Worm (Caenorhabditis elegans): Measurements from ENCODE around the gene D2023.1.

Gene D2023.1

DNA sequence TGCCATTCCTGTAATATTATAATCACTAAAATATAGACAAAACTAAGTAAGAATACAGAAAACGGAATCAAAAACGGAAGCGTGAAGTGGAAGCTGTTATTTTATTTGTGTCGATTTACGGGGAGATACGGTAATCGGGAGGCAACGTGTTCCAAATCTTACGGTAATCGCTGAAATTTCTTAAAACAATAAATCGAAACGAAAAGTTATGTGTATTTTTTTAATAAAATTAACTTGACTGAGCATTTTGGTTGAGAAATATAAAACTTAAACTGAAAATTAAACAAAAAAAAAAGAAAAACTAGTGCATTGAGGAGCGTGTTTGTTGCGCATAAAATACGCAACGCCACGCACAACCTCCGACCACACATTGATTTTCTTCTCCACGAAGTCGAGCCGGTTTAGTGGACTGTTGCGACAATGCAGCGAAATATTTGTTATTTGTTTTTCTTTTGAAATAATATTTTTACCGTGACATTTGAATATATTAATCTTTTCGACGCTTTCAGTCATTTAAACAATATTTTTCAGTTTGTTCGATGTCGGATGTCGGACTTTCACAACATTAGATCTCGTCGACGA lies 24.9 kb upstream of the D2023.1 start, which contains the start of the genes F55A11.1 and syx-5 (continued):
- TF ChIP-seq unc-130 (tag; optimal IDR thresholded peaks at IDR 0.05), result peak; percentile 67
- TF ChIP-seq nhr-71 (tag; optimal IDR thresholded peaks at IDR 0.05), result peak; percentile 97
- peak; percentile 75 for TF ChIP-seq lin-13 (GFP tag; optimal IDR thresholded peaks at IDR 0.05)
- TF ChIP-seq lin-14 (GFP tag; optimal IDR thresholded peaks at IDR 0.05), result peak; percentile 99
- TF ChIP-seq vab-15 (tag; optimal IDR thresholded peaks at IDR 0.05), result peak; percentile 40
- peak; percentile 81 for TF ChIP-seq snpc-4 (tag; optimal IDR thresholded peaks at IDR 0.05)
- peak; percentile 50 for TF ChIP-seq hpl-2 (GFP tag; optimal IDR thresholded peaks at IDR 0.05)
- peak; percentile 14 for TF ChIP-seq nhr-12 (tag; optimal IDR thresholded peaks at IDR 0.05)
- TF ChIP-seq unc-62 (GFP tag; optimal IDR thresholded peaks at IDR 0.05), result no peak
- TF ChIP-seq C16A3.4 (tag; optimal IDR thresholded peaks at IDR 0.05), result peak; percentile 50
- peak; percentile 50 for TF ChIP-seq nhr-237 (tag; optimal IDR thresholded peaks at IDR 0.05)
- TF ChIP-seq isw-1 (GFP tag; IDR thresholded peaks at IDR 0.05), result peak; percentile 94
- peak; percentile 96 for TF ChIP-seq tbx-2 (tag; optimal IDR thresholded peaks at IDR 0.05)
- TF ChIP-seq ztf-11 (tag; optimal IDR thresholded peaks at IDR 0.05), result peak; percentile 15 to 83
- peak; percentile 98 for TF ChIP-seq nhr-47 (tag; optimal IDR thresholded peaks at IDR 0.05)
- TF ChIP-seq aly-2 (tag; optimal IDR thresholded peaks at IDR 0.05), result peak; percentile 86

DNA sequence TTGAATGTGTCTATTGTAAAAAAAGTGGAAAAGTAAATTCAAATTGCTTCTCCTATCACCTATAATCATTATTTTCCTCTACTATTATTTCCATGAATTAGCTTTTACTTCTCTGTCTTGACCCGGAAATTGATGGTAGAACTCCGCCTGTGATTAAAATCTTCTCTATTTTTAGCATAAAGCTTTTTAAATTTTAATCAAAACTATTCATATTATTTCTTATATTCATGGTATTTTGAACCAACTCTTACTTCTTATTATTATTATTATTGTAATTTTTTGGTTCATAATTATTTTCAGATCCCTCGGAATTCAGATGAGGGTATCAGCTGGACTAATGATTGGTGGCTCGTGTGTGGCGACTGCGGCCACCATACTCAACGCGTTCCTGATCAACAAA lies 22.3 kb upstream of the D2023.1 start, which contains the start of gene sel-11:
TSS of gene sel-11 (plus strand) at position 301 of the 400 bp plus-strand sequence.
- no peak for TF ChIP-seq ceh-88 (GFP tag; IDR thresholded peaks at IDR 0.05)
- no peak for TF ChIP-seq sup-37 (GFP tag; optimal IDR thresholded peaks at IDR 0.05)
- no peak for TF ChIP-seq sox-4 (tag; optimal IDR thresholded peaks at IDR 0.05)
- TF ChIP-seq ceh-82 (tag; optimal IDR thresholded peaks at IDR 0.05), result no peak
- TF ChIP-seq aly-2 (tag; optimal IDR thresholded peaks at IDR 0.05), result no peak
- TF ChIP-seq nhr-237 (tag; optimal IDR thresholded peaks at IDR 0.05), result no peak
- TF ChIP-seq nhr-19 (GFP tag; conservative IDR thresholded peaks at IDR 0.05), result no peak
- no peak for TF ChIP-seq ztf-4 (tag; optimal IDR thresholded peaks at IDR 0.05)
- TF ChIP-seq hlh-4 (tag; optimal IDR thresholded peaks at IDR 0.05), result no peak
- TF ChIP-seq nhr-28 (tag; optimal IDR thresholded peaks at IDR 0.05), result no peak
- no peak for TF ChIP-seq ces-1 (GFP tag; optimal IDR thresholded peaks at IDR 0.05)
- TF ChIP-seq C34B4.2 (tag; optimal IDR thresholded peaks at IDR 0.05), result no peak
- no peak for TF ChIP-seq mab-9 (GFP tag; IDR thresholded peaks at IDR 0.05)
- TF ChIP-seq lin-35 (GFP tag; optimal IDR thresholded peaks at IDR 0.05), result no peak
- TF ChIP-seq lir-3 (tag; optimal IDR thresholded peaks at IDR 0.05; ENCODE audit: poor library complexity), result no peak
- no peak for TF ChIP-seq grh-1 (GFP tag; IDR thresholded peaks at IDR 0.05)
- no peak for TF ChIP-seq vab-15 (tag; optimal IDR thresholded peaks at IDR 0.05)

DNA sequence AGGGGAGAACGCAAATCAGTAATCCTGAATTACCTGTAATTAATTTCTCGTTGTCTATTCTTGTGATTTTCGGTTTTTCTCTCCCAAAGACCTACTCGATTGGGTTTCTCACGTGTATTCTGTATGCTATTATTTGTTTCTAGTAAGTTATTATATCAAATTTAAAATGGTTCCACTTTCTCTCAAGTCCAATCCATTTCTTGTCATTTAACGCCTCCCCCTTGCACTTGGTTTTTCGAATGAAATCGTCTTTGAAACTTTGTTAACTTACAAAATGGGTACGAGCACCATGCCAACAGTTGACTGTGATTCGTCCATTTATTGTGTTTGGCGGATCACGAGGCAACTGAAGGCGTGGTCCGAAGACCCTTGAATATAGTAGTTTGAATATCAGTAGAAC lies 19.7 kb upstream of the D2023.1 start:
- TF ChIP-seq dsc-1 (tag; optimal IDR thresholded peaks at IDR 0.05) (no peak), efl-1 (optimal IDR thresholded peaks at IDR 0.05) (no peak), efl-1 (GFP tag; optimal IDR thresholded peaks at IDR 0.05 in 1 of 2) (peak in 1 of 2 experiments; percentile 56)

DNA sequence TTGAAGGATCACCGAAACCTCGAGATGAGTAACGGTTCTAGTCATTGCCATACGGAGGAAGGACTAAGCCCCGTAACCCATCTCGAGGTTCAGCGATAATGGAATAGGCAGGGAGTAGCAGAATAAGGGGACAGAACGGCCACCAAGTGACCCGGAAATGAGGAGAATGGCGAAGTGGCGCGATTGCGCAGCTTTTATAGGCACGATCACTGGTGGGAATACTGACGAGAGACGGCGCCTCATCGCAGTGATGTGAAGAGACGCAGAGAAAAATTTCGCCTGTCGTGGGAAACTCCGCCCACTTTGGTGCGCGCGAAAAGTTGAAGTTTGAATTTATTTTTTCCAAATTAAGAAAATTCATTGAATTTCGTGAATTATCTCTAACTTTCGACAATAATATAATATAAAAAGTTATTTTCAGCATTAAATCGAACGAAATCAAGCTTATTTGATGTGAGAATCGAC lies 19.3 kb upstream of the D2023.1 start, which contains the start of gene F55A11.4:
TSS of gene F55A11.4 (plus strand) at position 415 of the 465 bp plus-strand sequence.
- TF ChIP-seq lsy-2 (tag; optimal IDR thresholded peaks at IDR 0.05), result peak in 1 of 2 experiments; percentile 29
- peak in 1 of 2 experiments; percentile 43 for TF ChIP-seq lin-35 (GFP tag; optimal IDR thresholded peaks at IDR 0.05)
- TF ChIP-seq ztf-4 (tag; optimal IDR thresholded peaks at IDR 0.05), result no peak
- TF ChIP-seq blmp-1 (tag; optimal IDR thresholded peaks at IDR 0.05), result peak; percentile 35
- peak; percentile 52 for TF ChIP-seq nhr-85 (tag)
- TF ChIP-seq efl-1 (optimal IDR thresholded peaks at IDR 0.05), result peak in 1 of 2 experiments; percentile 42
- TF ChIP-seq efl-1 (GFP tag; optimal IDR thresholded peaks at IDR 0.05 in 1 of 2), result peak; percentile 50 to 92
- peak; percentile 27 to 48 (median 46) for TF ChIP-seq dpl-1 (GFP tag; optimal IDR thresholded peaks at IDR 0.05)
- no peak for TF ChIP-seq vab-15 (tag; optimal IDR thresholded peaks at IDR 0.05)
- TF ChIP-seq nhr-71 (tag; optimal IDR thresholded peaks at IDR 0.05), result peak; percentile 9

Measured in whole organism, L1 larva.